Fruit fly (Drosophila melanogaster) whole organism, embryonic: Measurements from ENCODE around the gene FRG1.

Experiments
- Abd-B ChIP-seq: fragments of 200-800 bp; sonication (Bioruptor generic); optimal IDR thresholded peaks from 2 replicates; lab custom pipeline; 2018; ENCODE audit warnings: missing biosample characterization, mild to moderate bottlenecking, missing genetic modification characterization, moderate library complexity
- Ada2b ChIP-seq: fragments of 200-800 bp; sonication (Bioruptor generic); IDR thresholded peaks from 2 replicates; pipeline ENCODE4 v1.3.6; 2022; ENCODE audit warnings: missing biosample characterization, missing genetic modification characterization
- Aef1 ChIP-seq: fragments of 200-800 bp; sonication (Bioruptor generic); IDR thresholded peaks from 3 replicates; pipeline ENCODE4 v1.3.6; 2022; ENCODE audit warnings: missing biosample characterization, missing genetic modification characterization
- Antp ChIP-seq: fragments of 200-800 bp; sonication (Bioruptor generic); optimal IDR thresholded peaks from 3 replicates; lab custom pipeline; 2016; ENCODE audit warnings: missing biosample characterization, missing genetic modification characterization
- Bdp1 ChIP-seq: fragments of 200-800 bp; sonication (Bioruptor generic); optimal IDR thresholded peaks from 3 replicates; lab custom pipeline; 2016; ENCODE audit warnings: missing biosample characterization, missing genetic modification characterization
- CG11398 ChIP-seq: fragments of 200-800 bp; sonication (Bioruptor generic); optimal IDR thresholded peaks from 2 replicates; lab custom pipeline; 2016; ENCODE audit warnings: missing biosample characterization, missing genetic modification characterization
- CG12071 ChIP-seq: fragments of 200-800 bp; sonication (Bioruptor generic); optimal IDR thresholded peaks from 3 replicates; lab custom pipeline; 2018; ENCODE audit warnings: missing biosample characterization, mild to moderate bottlenecking, missing genetic modification characterization
- CG14050 ChIP-seq: fragments of 200-800 bp; sonication (Bioruptor generic); IDR thresholded peaks from 3 replicates; pipeline ENCODE4 v1.3.6; 2022; ENCODE audit warnings: missing biosample characterization, missing genetic modification characterization
- CG1647 ChIP-seq: fragments of 200-800 bp; sonication (Bioruptor generic); optimal IDR thresholded peaks from 3 replicates; lab custom pipeline; 2016; ENCODE audit warnings: missing biosample characterization, missing genetic modification characterization
- CG18262 ChIP-seq: fragments of 200-800 bp; optimal IDR thresholded peaks from 3 replicates; lab custom pipeline; 2019; ENCODE audit warnings: missing biosample characterization, mild to moderate bottlenecking, missing genetic modification characterization, moderate library complexity
- CG2712 ChIP-seq: fragments of 200-800 bp; optimal IDR thresholded peaks from 3 replicates; lab custom pipeline; 2019; ENCODE audit warnings: missing biosample characterization, mild to moderate bottlenecking, missing genetic modification characterization, moderate library complexity
- CG2889 ChIP-seq: fragments of 200-800 bp; sonication (Bioruptor generic); IDR thresholded peaks from 3 replicates; pipeline ENCODE4 v1.3.6; 2022; ENCODE audit warnings: missing biosample characterization, missing genetic modification characterization
- CG31441 ChIP-seq: fragments of 200-800 bp; sonication (Bioruptor generic); IDR thresholded peaks from 2 replicates; pipeline ENCODE4 v1.3.6; 2022; ENCODE audit warnings: missing biosample characterization, missing genetic modification characterization
- CG32767 ChIP-seq: fragments of 200-800 bp; sonication (Bioruptor generic); IDR thresholded peaks from 2 replicates; pipeline ENCODE4 v1.3.6; 2022; ENCODE audit warnings: missing biosample characterization, missing genetic modification characterization
- CG3281 ChIP-seq: fragments of 200-800 bp; sonication (Bioruptor generic); optimal IDR thresholded peaks from 3 replicates; lab custom pipeline; 2017; ENCODE audit warnings: missing biosample characterization, mild to moderate bottlenecking, missing genetic modification characterization
- CG4282 ChIP-seq: fragments of 200-800 bp; sonication (Bioruptor generic); optimal IDR thresholded peaks from 2 replicates; lab custom pipeline; 2016; ENCODE audit warnings: missing biosample characterization, missing genetic modification characterization
- CG43689 ChIP-seq: fragments of 200-800 bp; sonication (Bioruptor generic); IDR thresholded peaks from 2 replicates; pipeline ENCODE4 v1.3.6; 2022; ENCODE audit warnings: missing biosample characterization, missing genetic modification characterization
- CG6272 ChIP-seq: fragments of 200-800 bp; sonication (Bioruptor generic); IDR thresholded peaks from 2 replicates; pipeline ENCODE4 v1.3.6; 2022; ENCODE audit warnings: missing biosample characterization, missing genetic modification characterization
- CG6854 ChIP-seq: fragments of 200-800 bp; sonication (Bioruptor generic); optimal IDR thresholded peaks from 3 replicates; lab custom pipeline; 2017; ENCODE audit warnings: missing biosample characterization, mild to moderate bottlenecking, missing genetic modification characterization
- CG7271 ChIP-seq: fragments of 200-800 bp; sonication (Bioruptor generic); optimal IDR thresholded peaks from 2 replicates; lab custom pipeline; 2018; ENCODE audit warnings: missing biosample characterization, mild to moderate bottlenecking, missing genetic modification characterization, moderate library complexity
- CG8388 ChIP-seq: fragments of 200-800 bp; sonication (Bioruptor generic); optimal IDR thresholded peaks from 2 replicates; lab custom pipeline; 2019; ENCODE audit warnings: missing biosample characterization, mild to moderate bottlenecking, missing genetic modification characterization, moderate library complexity
- CG8924 ChIP-seq: fragments of 200-800 bp; optimal IDR thresholded peaks from 3 replicates; lab custom pipeline; 2019; ENCODE audit warnings: missing biosample characterization, mild to moderate bottlenecking, missing genetic modification characterization, moderate library complexity
- CG9932 ChIP-seq: fragments of 200-800 bp; sonication (Bioruptor generic); IDR thresholded peaks from 2 replicates; pipeline ENCODE4 v1.3.6; 2022; ENCODE audit warnings: missing biosample characterization, missing genetic modification characterization
- Deaf1 ChIP-seq: fragments of 200-800 bp; optimal IDR thresholded peaks from 3 replicates; lab custom pipeline; 2019; ENCODE audit warnings: missing biosample characterization, mild to moderate bottlenecking, missing genetic modification characterization, moderate library complexity
- Dek ChIP-seq: fragments of 200-800 bp; sonication (Bioruptor generic); optimal IDR thresholded peaks from 3 replicates; lab custom pipeline; 2019; ENCODE audit warnings: missing biosample characterization, mild to moderate bottlenecking, missing genetic modification characterization, moderate library complexity
- Doc2 ChIP-seq: fragments of 200-800 bp; sonication (Bioruptor generic); IDR thresholded peaks from 2 replicates; pipeline ENCODE4 v1.3.6; 2022; ENCODE audit warnings: missing biosample characterization, missing genetic modification characterization
- Fer2 ChIP-seq: fragments of 200-800 bp; sonication (Bioruptor generic); optimal IDR thresholded peaks from 2 replicates; lab custom pipeline; 2018; ENCODE audit warnings: missing biosample characterization, mild to moderate bottlenecking, missing genetic modification characterization, moderate library complexity
- Gsc ChIP-seq: fragments of 200-800 bp; sonication (Bioruptor generic); IDR thresholded peaks from 2 replicates; pipeline ENCODE4 v1.3.6; 2022; ENCODE audit warnings: missing biosample characterization, missing genetic modification characterization
- HLH4C ChIP-seq: fragments of 200-800 bp; sonication (Bioruptor generic); IDR thresholded peaks from 3 replicates; pipeline ENCODE4 v1.3.6; 2022; ENCODE audit warnings: missing biosample characterization, missing genetic modification characterization; ENCODE audit not compliant: partially characterized antibody
- Hr3 ChIP-seq: fragments of 200-800 bp; sonication (Bioruptor generic); optimal IDR thresholded peaks from 3 replicates; lab custom pipeline; 2016; ENCODE audit warnings: missing biosample characterization, missing genetic modification characterization
- Hr78 ChIP-seq, 2 experiments: fragments of 200-800 bp in 1 of 2; fragments of >200 bp in 1 of 2; sonication (Bioruptor generic) in 1 of 2; optimal IDR thresholded peaks; 2 replicates each; lab custom pipeline; 2017 to 2019; ENCODE audit warnings: missing biosample characterization in 2 of 2, missing genetic modification characterization in 2 of 2, mild to moderate bottlenecking in 1 of 2, moderate library complexity in 1 of 2
- NK7.1 ChIP-seq: fragments of 200-800 bp; sonication (Bioruptor generic); optimal IDR thresholded peaks from 3 replicates; lab custom pipeline; 2016; ENCODE audit warnings: missing biosample characterization, missing genetic modification characterization
- PHDP ChIP-seq: fragments of 200-800 bp; sonication (Bioruptor generic); optimal IDR thresholded peaks from 3 replicates; lab custom pipeline; 2018; ENCODE audit warnings: missing biosample characterization, mild to moderate bottlenecking, missing genetic modification characterization, moderate library complexity
- Sin3A ChIP-seq: fragments of >200 bp; optimal IDR thresholded peaks from 2 replicates; lab custom pipeline; 2018
- Taf1 ChIP-seq: fragments of 200-800 bp; sonication (Bioruptor generic); IDR thresholded peaks from 2 replicates; pipeline ENCODE4 v1.3.6; 2022; ENCODE audit warnings: missing biosample characterization, missing genetic modification characterization
- bab2 ChIP-seq: fragments of 200-800 bp; sonication (Bioruptor generic); optimal IDR thresholded peaks from 2 replicates; lab custom pipeline; 2016; ENCODE audit warnings: missing biosample characterization, missing genetic modification characterization
- bsh ChIP-seq, 2 experiments: fragments of 200-800 bp; sonication (Bioruptor generic); optimal IDR thresholded peaks; 2 replicates each; lab custom pipeline; 2017 to 2018; ENCODE audit warnings: mild to moderate bottlenecking in 2 of 2, missing biosample characterization in 2 of 2, missing genetic modification characterization in 2 of 2, moderate library complexity in 1 of 2
- ci ChIP-seq: fragments of 200-800 bp; sonication (Bioruptor generic); IDR thresholded peaks from 3 replicates; pipeline ENCODE4 v1.3.6; 2022; ENCODE audit warnings: missing biosample characterization, missing genetic modification characterization
- en ChIP-seq: fragments of 200-800 bp; sonication (Bioruptor generic); optimal IDR thresholded peaks from 2 replicates; lab custom pipeline; 2016; ENCODE audit warnings: missing biosample characterization, missing genetic modification characterization
- fd3F ChIP-seq: fragments of 200-800 bp; sonication (Bioruptor generic); optimal IDR thresholded peaks from 2 replicates; lab custom pipeline; 2018; ENCODE audit warnings: missing biosample characterization, mild to moderate bottlenecking, missing genetic modification characterization, moderate library complexity
- fu2 ChIP-seq: fragments of 200-800 bp; sonication (Bioruptor generic); optimal IDR thresholded peaks from 2 replicates; lab custom pipeline; 2016; ENCODE audit warnings: missing biosample characterization, missing genetic modification characterization
- gro ChIP-seq: fragments of 200-800 bp; sonication (Bioruptor generic); optimal IDR thresholded peaks from 2 replicates; lab custom pipeline; 2016; ENCODE audit warnings: missing biosample characterization, missing genetic modification characterization
- gt ChIP-seq: fragments of 200-800 bp; sonication (Bioruptor generic); IDR thresholded peaks from 2 replicates; pipeline ENCODE4 v1.3.6; 2022; ENCODE audit warnings: missing biosample characterization, missing genetic modification characterization
- insv ChIP-seq, 2 experiments: fragments of 200-800 bp; sonication (Bioruptor generic); optimal IDR thresholded peaks; 3 replicates each; lab custom pipeline; 2016 to 2018; ENCODE audit warnings: missing biosample characterization in 2 of 2, missing genetic modification characterization in 2 of 2
- lmd ChIP-seq: fragments of 200-800 bp; sonication (Bioruptor generic); IDR thresholded peaks from 2 replicates; pipeline ENCODE4 v1.3.6; 2022; ENCODE audit warnings: missing biosample characterization, missing genetic modification characterization
- luna ChIP-seq: fragments of 200-800 bp; sonication (Bioruptor generic); optimal IDR thresholded peaks from 2 replicates; lab custom pipeline; 2016; ENCODE audit warnings: missing biosample characterization, missing genetic modification characterization
- nom ChIP-seq: fragments of 200-800 bp; sonication (Bioruptor generic); optimal IDR thresholded peaks from 2 replicates; lab custom pipeline; 2017; ENCODE audit warnings: missing biosample characterization, missing genetic modification characterization, mild to moderate bottlenecking, moderate library complexity, missing genetic modification reagents
- shn ChIP-seq: fragments of 200-800 bp; sonication (Bioruptor generic); optimal IDR thresholded peaks from 3 replicates; lab custom pipeline; 2016; ENCODE audit warnings: missing biosample characterization, missing genetic modification characterization
- sr ChIP-seq: fragments of 200-800 bp; sonication (Bioruptor generic); IDR thresholded peaks from 3 replicates; pipeline ENCODE4 v1.3.6; 2022; ENCODE audit warnings: missing biosample characterization, missing genetic modification characterization
- tgo ChIP-seq: fragments of 200-800 bp; sonication (Bioruptor generic); IDR thresholded peaks from 3 replicates; pipeline ENCODE4 v1.3.6; 2022; ENCODE audit warnings: missing biosample characterization, missing genetic modification characterization
- tio ChIP-seq: fragments of 200-800 bp; sonication (Bioruptor generic); optimal IDR thresholded peaks from 2 replicates; lab custom pipeline; 2017; ENCODE audit warnings: missing biosample characterization, missing genetic modification characterization, inconsistent platforms
- vvl ChIP-seq: fragments of 200-800 bp; sonication (Bioruptor generic); IDR thresholded peaks from 2 replicates; pipeline ENCODE4 v1.3.6; 2022; ENCODE audit warnings: missing biosample characterization, missing genetic modification characterization
- wor ChIP-seq: fragments of 200-800 bp; sonication (Bioruptor generic); IDR thresholded peaks from 2 replicates; pipeline ENCODE4 v1.3.6; 2022; ENCODE audit warnings: missing biosample characterization, missing genetic modification characterization

Gene FRG1

dm6 chr3L:20313469-20313868, 16.7 kb upstream of the FRG1 start, which contains the start of gene alphaSnap (continued):
- TF ChIP-seq Hr3 (peak; percentile 8), CG7271 (tag; lab: Kevin White, UChicago) (no peak), insv (GFP tag; optimal IDR thresholded peaks at IDR 0.05; lab: Kevin White, UChicago) (peak in 1 of 2 experiments; percentile 49), lmd (GFP tag; lab: Robert Waterston, UW) (no peak), Sin3A (lab: Kevin White, UChicago) (peak; percentile 45), tio (no peak), nom (GFP tag; lab: Kevin White, UChicago) (peak; percentile 20), Abd-B (GFP tag; lab: Kevin White, UChicago) (no peak), CG6272 (GFP tag; lab: Robert Waterston, UW) (no peak), CG6854 (GFP tag; lab: Kevin White, UChicago) (no peak), CG2712 (peak; percentile 27), en (GFP tag; lab: Kevin White, UChicago) (no peak), CG18262 (tag; lab: Kevin White, UChicago) (peak; percentile 7), Antp (GFP tag; lab: Kevin White, UChicago) (peak; percentile 41), CG11398 (no peak), CG8388 (GFP tag; lab: Kevin White, UChicago) (no peak), vvl (peak; percentile 67; the same call in 1 of the 2 replicates), CG14050 (GFP tag; lab: Robert Waterston, UW) (no peak), shn (GFP tag; lab: Kevin White, UChicago) (peak; percentile 17), Deaf1 (tag; lab: Kevin White, UChicago) (no peak), CG32767 (GFP tag; lab: Robert Waterston, UW) (0 out of 2 replicates have a peak, but pooled peaks have one; percentile 44), CG1647 (GFP tag; lab: Kevin White, UChicago) (peak; percentile 14), luna (GFP tag; lab: Kevin White, UChicago) (no peak), bsh (GFP tag; optimal IDR thresholded peaks at IDR 0.05; lab: Kevin White, UChicago) (no peak), Hr78 (GFP tag; optimal IDR thresholded peaks at IDR 0.05; lab: Kevin White, UChicago) (no peak), Aef1 (GFP tag; lab: Robert Waterston, UW) (no peak), PHDP (tag; lab: Kevin White, UChicago) (peak; percentile 33), Taf1 (GFP tag; lab: Robert Waterston, UW) (no peak), Gsc (no peak), wor (GFP tag; lab: Robert Waterston, UW) (no peak), CG2889 (GFP tag; lab: Robert Waterston, UW) (no peak), Bdp1 (GFP tag; lab: Kevin White, UChicago) (peak; percentile 6), CG4282 (GFP tag; lab: Kevin White, UChicago) (no peak), ci (GFP tag; lab: Robert Waterston, UW) (peak; percentile 50; the same call in 1 of the 3 replicates), NK7.1 (GFP tag; lab: Kevin White, UChicago) (no peak), CG3281 (GFP tag; lab: Kevin White, UChicago) (no peak), sr (no peak), Doc2 (GFP tag; lab: Robert Waterston, UW) (no peak), Ada2b (GFP tag; lab: Robert Waterston, UW) (no peak), bab2 (GFP tag; lab: Kevin White, UChicago) (no peak), fu2 (GFP tag; lab: Kevin White, UChicago) (peak; percentile 34), CG8924 (tag; lab: Kevin White, UChicago) (no peak), HLH4C (GFP tag; lab: Robert Waterston, UW) (no peak; the same call in 2 of the 3 replicates), Fer2 (tag; lab: Kevin White, UChicago) (no peak), CG43689 (no peak), gro (GFP tag; lab: Kevin White, UChicago) (peak; percentile 31), tgo (no peak), Dek (no peak), CG9932 (peak; percentile 43; the same call in 1 of the 2 replicates), fd3F (GFP tag; lab: Kevin White, UChicago) (no peak), CG31441 (no peak), CG12071 (GFP tag; lab: Kevin White, UChicago) (no peak), gt (no peak)
